Worm (Caenorhabditis elegans) whole organism, L4/young adult: ENCODE measurements around the gene lsd-1.

Experiments
- dao-5 ChIP-seq: sonication (generic microtip); optimal IDR thresholded peaks from 2 replicates; lab custom pipeline; 2016; ENCODE audit warnings: missing genotype, missing genetic modification characterization, moderate library complexity, missing compliant biosample characterization
- him-1 ChIP-seq: sonication (generic microtip); optimal IDR thresholded peaks from 2 replicates; lab custom pipeline; 2016; ENCODE audit warnings: missing genotype, missing genetic modification reagents, missing genetic modification characterization, missing compliant biosample characterization

DNA sequence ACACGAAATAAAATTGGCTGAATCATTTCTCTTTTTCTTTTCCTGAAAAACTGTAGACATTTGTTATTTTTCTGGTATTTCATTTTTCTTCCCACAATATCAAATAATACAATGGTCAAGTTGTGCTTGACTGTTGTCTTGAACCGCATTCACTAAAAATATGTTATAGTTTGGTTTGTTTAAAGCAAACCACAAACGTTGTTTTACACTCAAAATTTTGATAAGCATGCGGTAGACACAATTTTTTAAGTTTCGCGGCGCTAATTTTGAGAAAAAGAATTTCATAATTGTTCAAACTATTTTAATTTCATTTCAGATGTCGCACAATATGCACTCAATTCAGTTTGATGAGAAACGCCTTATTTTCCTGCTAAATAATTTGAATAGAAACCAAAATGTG, 6.5 kb downstream of the lsd-1 start, which contains the start of gene T08D10.3:
- TF ChIP-seq dao-5 (tag; lab: Kevin White, UChicago) (no peak), him-1 (no peak)
